Fruit fly (Drosophila melanogaster) whole organism, wandering third instar larva: ENCODE results near the gene SppL.

Experiments used
- Jra ChIP-seq: sonication (Bioruptor generic); optimal IDR thresholded peaks from 2 replicates; lab custom pipeline; 2016; ENCODE audit warnings: missing biosample characterization, missing genetic modification characterization
- OdsH ChIP-seq: fragments of 200-800 bp; sonication (Bioruptor generic); optimal IDR thresholded peaks from 2 replicates; lab custom pipeline; 2016; ENCODE audit warnings: missing biosample characterization, mild to moderate bottlenecking, missing genetic modification characterization
- Sp1 ChIP-seq: fragments of 200-800 bp; sonication (Bioruptor generic); optimal IDR thresholded peaks from 3 replicates; lab custom pipeline; 2019; ENCODE audit warnings: missing biosample characterization, mild to moderate bottlenecking, missing genetic modification characterization, moderate library complexity

- TF ChIP-seq Sp1 (GFP tag; lab: Kevin White, UChicago), result no peak
- no peak for TF ChIP-seq Jra
- no peak for TF ChIP-seq OdsH (GFP tag; lab: Kevin White, UChicago)
Observed at dm6 chr3R:25882606-25883266, 952 bp downstream of the SppL start.
